Fruit fly (Drosophila melanogaster) whole organism, prepupa: ENCODE results near the gene melt.

Experiments
- Blimp-1 ChIP-seq: fragments of 200-800 bp; sonication (Bioruptor generic); optimal IDR thresholded peaks from 3 replicates; lab custom pipeline; 2017; ENCODE audit warnings: missing biosample characterization, missing genetic modification characterization, mild to moderate bottlenecking, moderate library complexity, missing genetic modification reagents
- CG10669 ChIP-seq: fragments of 200-800 bp; sonication (Bioruptor generic); optimal IDR thresholded peaks from 3 replicates; lab custom pipeline; 2018; ENCODE audit warnings: missing biosample characterization, mild to moderate bottlenecking, missing genetic modification characterization, moderate library complexity
- CG11294 ChIP-seq: fragments of 200-800 bp; sonication (Bioruptor generic); IDR thresholded peaks from 2 replicates; pipeline ENCODE4 v1.3.6; 2022; ENCODE audit warnings: missing biosample characterization, missing genetic modification characterization
- CG11762 ChIP-seq: fragments of 200-800 bp; sonication (Bioruptor generic); optimal IDR thresholded peaks from 3 replicates; lab custom pipeline; 2016; ENCODE audit warnings: missing biosample characterization, missing genetic modification characterization; ENCODE audit not compliant: insufficient read depth
- CG11902 ChIP-seq: fragments of 200-800 bp; sonication (Bioruptor generic); optimal IDR thresholded peaks from 3 replicates; lab custom pipeline; 2016; ENCODE audit warnings: missing biosample characterization, missing genetic modification characterization
- CG15336 ChIP-seq: fragments of 200-800 bp; sonication (Bioruptor generic); IDR thresholded peaks from 2 replicates; pipeline ENCODE4 v1.3.6; 2022; ENCODE audit warnings: missing biosample characterization, missing genetic modification characterization
- CG1621 ChIP-seq: fragments of 200-800 bp; sonication (Bioruptor generic); optimal IDR thresholded peaks from 3 replicates; lab custom pipeline; 2018; ENCODE audit warnings: missing biosample characterization, mild to moderate bottlenecking, missing genetic modification characterization
- CG16779 ChIP-seq: fragments of 200-800 bp; sonication (Bioruptor generic); optimal IDR thresholded peaks from 3 replicates; lab custom pipeline; 2017; ENCODE audit warnings: missing biosample characterization, mild to moderate bottlenecking, missing genetic modification characterization
- CG3032 ChIP-seq: fragments of 200-800 bp; optimal IDR thresholded peaks from 2 replicates; lab custom pipeline; 2019; ENCODE audit warnings: missing biosample characterization, mild to moderate bottlenecking, missing genetic modification characterization, moderate library complexity
- CG31627 ChIP-seq: fragments of 200-800 bp; sonication (Bioruptor generic); optimal IDR thresholded peaks from 3 replicates; lab custom pipeline; 2016; ENCODE audit warnings: missing biosample characterization, missing genetic modification characterization
- CG32006 ChIP-seq: fragments of 200-800 bp; sonication (Bioruptor generic); optimal IDR thresholded peaks from 3 replicates; lab custom pipeline; 2017; ENCODE audit warnings: missing biosample characterization, mild to moderate bottlenecking, missing genetic modification characterization
- CG34406 ChIP-seq: fragments of 200-800 bp; sonication (Bioruptor generic); optimal IDR thresholded peaks from 3 replicates; lab custom pipeline; 2016; ENCODE audit warnings: missing biosample characterization, missing genetic modification characterization
- CG3919 ChIP-seq: fragments of 200-800 bp; sonication (Bioruptor generic); optimal IDR thresholded peaks from 3 replicates; lab custom pipeline; 2016; ENCODE audit warnings: missing biosample characterization, missing genetic modification characterization
- CG4318 ChIP-seq: fragments of 200-800 bp; sonication (Bioruptor generic); optimal IDR thresholded peaks from 3 replicates; lab custom pipeline; 2017; ENCODE audit warnings: missing biosample characterization, mild to moderate bottlenecking, missing genetic modification characterization
- CG6163 ChIP-seq: fragments of 200-800 bp; sonication (Bioruptor generic); IDR thresholded peaks from 3 replicates; pipeline ENCODE4 v1.3.6; 2022; ENCODE audit warnings: missing biosample characterization, missing genetic modification characterization
- CG6276 ChIP-seq: fragments of 200-800 bp; sonication (Bioruptor generic); optimal IDR thresholded peaks from 2 replicates; lab custom pipeline; 2017; ENCODE audit warnings: missing biosample characterization, mild to moderate bottlenecking, missing genetic modification characterization
- CG6792 ChIP-seq: fragments of 200-800 bp; sonication (Bioruptor generic); optimal IDR thresholded peaks from 3 replicates; lab custom pipeline; 2016; ENCODE audit warnings: missing biosample characterization, missing genetic modification characterization
- CG6808 ChIP-seq: fragments of 200-800 bp; sonication (Bioruptor generic); optimal IDR thresholded peaks from 3 replicates; lab custom pipeline; 2017; ENCODE audit warnings: missing biosample characterization, missing genetic modification characterization, mild to moderate bottlenecking, moderate library complexity, missing genetic modification reagents
- CG8119 ChIP-seq: fragments of 200-800 bp; sonication (Bioruptor generic); IDR thresholded peaks from 3 replicates; pipeline ENCODE4 v1.3.6; 2022; ENCODE audit warnings: missing biosample characterization, missing genetic modification characterization
- CG8632 ChIP-seq: fragments of 200-800 bp; sonication (Bioruptor generic); optimal IDR thresholded peaks from 3 replicates; lab custom pipeline; 2016; ENCODE audit warnings: missing biosample characterization, missing genetic modification characterization
- CG9139 ChIP-seq: fragments of 200-800 bp; sonication (Bioruptor generic); optimal IDR thresholded peaks from 3 replicates; lab custom pipeline; 2017; ENCODE audit warnings: missing biosample characterization, mild to moderate bottlenecking, missing genetic modification characterization
- Eip75B ChIP-seq: fragments of 200-800 bp; sonication (Bioruptor generic); optimal IDR thresholded peaks from 3 replicates; lab custom pipeline; 2016; ENCODE audit warnings: missing biosample characterization, missing genetic modification characterization
- Eip78C ChIP-seq: fragments of 200-800 bp; sonication (Bioruptor generic); peaks from one replicate; lab custom pipeline; 2016; ENCODE audit warnings: missing biosample characterization, missing genetic modification characterization
- Eip93F ChIP-seq: fragments of 200-800 bp; sonication (Bioruptor generic); optimal IDR thresholded peaks from 2 replicates; lab custom pipeline; 2016; ENCODE audit warnings: missing biosample characterization, mild to moderate bottlenecking, missing genetic modification characterization
- Ets21C ChIP-seq: fragments of 200-800 bp; sonication (Bioruptor generic); optimal IDR thresholded peaks from 3 replicates; lab custom pipeline; 2016; ENCODE audit warnings: missing biosample characterization, missing genetic modification characterization
- Ets96B ChIP-seq: fragments of 200-800 bp; optimal IDR thresholded peaks from 2 replicates; lab custom pipeline; 2019; ENCODE audit warnings: missing biosample characterization, mild to moderate bottlenecking, missing genetic modification characterization, moderate library complexity
- Gug ChIP-seq: fragments of 200-800 bp; sonication (Bioruptor generic); IDR thresholded peaks from 2 replicates; pipeline ENCODE4 v1.3.6; 2022; ENCODE audit warnings: missing biosample characterization, missing genetic modification characterization
- Hr38 ChIP-seq: sonication (Bioruptor generic); optimal IDR thresholded peaks from 2 replicates; lab custom pipeline; 2016; ENCODE audit warnings: missing biosample characterization, missing genetic modification characterization
- Hr39 ChIP-seq: fragments of 200-800 bp; sonication (Bioruptor generic); optimal IDR thresholded peaks from 2 replicates; lab custom pipeline; 2016; ENCODE audit warnings: missing biosample characterization, missing genetic modification characterization
- Hr4 ChIP-seq: fragments of 200-800 bp; sonication (Bioruptor generic); optimal IDR thresholded peaks from 3 replicates; lab custom pipeline; 2016; ENCODE audit warnings: missing biosample characterization, missing genetic modification characterization
- Lpt ChIP-seq: fragments of 200-800 bp; sonication (Bioruptor generic); optimal IDR thresholded peaks from 3 replicates; lab custom pipeline; 2016; ENCODE audit warnings: missing biosample characterization, missing genetic modification characterization
- Met ChIP-seq: fragments of 200-800 bp; sonication (Bioruptor generic); optimal IDR thresholded peaks from 3 replicates; lab custom pipeline; 2016; ENCODE audit warnings: missing biosample characterization, missing genetic modification characterization
- OdsH ChIP-seq: fragments of 200-800 bp; sonication (Bioruptor generic); optimal IDR thresholded peaks from 3 replicates; lab custom pipeline; 2016; ENCODE audit warnings: missing biosample characterization, missing genetic modification characterization
- Sox102F ChIP-seq: fragments of 200-800 bp; sonication (Bioruptor generic); optimal IDR thresholded peaks from 2 replicates; lab custom pipeline; 2016; ENCODE audit warnings: missing biosample characterization, mild to moderate bottlenecking, missing genetic modification characterization
- Sox15 ChIP-seq: fragments of 200-800 bp; sonication (Bioruptor generic); optimal IDR thresholded peaks from 3 replicates; lab custom pipeline; 2016; ENCODE audit warnings: missing biosample characterization, missing genetic modification characterization
- achi ChIP-seq: fragments of 200-800 bp; sonication (Bioruptor generic); optimal IDR thresholded peaks from 3 replicates; lab custom pipeline; 2016; ENCODE audit warnings: missing biosample characterization, missing genetic modification characterization
- acj6 ChIP-seq: fragments of 200-800 bp; sonication (Bioruptor generic); optimal IDR thresholded peaks from 3 replicates; lab custom pipeline; 2016; ENCODE audit warnings: missing biosample characterization, missing genetic modification characterization
- eg ChIP-seq: fragments of 200-800 bp; sonication (Bioruptor generic); IDR thresholded peaks from 3 replicates; pipeline ENCODE4 v1.3.6; 2022; ENCODE audit warnings: missing biosample characterization, missing genetic modification characterization
- esn ChIP-seq: fragments of 200-800 bp; sonication (Bioruptor generic); optimal IDR thresholded peaks from 2 replicates; lab custom pipeline; 2016; ENCODE audit warnings: missing biosample characterization, mild to moderate bottlenecking, missing genetic modification characterization, moderate library complexity
- fd85E ChIP-seq: fragments of 200-800 bp; sonication (Bioruptor generic); optimal IDR thresholded peaks from 3 replicates; lab custom pipeline; 2016; ENCODE audit warnings: missing biosample characterization, missing genetic modification characterization
- fkh ChIP-seq: fragments of 200-800 bp; sonication (Bioruptor generic); optimal IDR thresholded peaks from 3 replicates; lab custom pipeline; 2017; ENCODE audit warnings: missing biosample characterization, mild to moderate bottlenecking, missing genetic modification characterization, moderate library complexity
- net ChIP-seq: fragments of 200-800 bp; sonication (Bioruptor generic); optimal IDR thresholded peaks from 3 replicates; lab custom pipeline; 2016; ENCODE audit warnings: missing biosample characterization, missing genetic modification characterization
- pdm3 ChIP-seq: fragments of 200-800 bp; sonication (Bioruptor generic); optimal IDR thresholded peaks from 3 replicates; lab custom pipeline; 2016; ENCODE audit warnings: missing biosample characterization, missing genetic modification characterization
- spab ChIP-seq: fragments of 200-800 bp; sonication (Bioruptor generic); optimal IDR thresholded peaks from 2 replicates; lab custom pipeline; 2017; ENCODE audit warnings: missing biosample characterization, mild to moderate bottlenecking, missing genetic modification characterization, missing genetic modification reagents
- svp ChIP-seq: fragments of 200-800 bp; sonication (Bioruptor generic); peaks from one replicate; lab custom pipeline; 2016; ENCODE audit warnings: missing biosample characterization, missing genetic modification characterization
- topi ChIP-seq: fragments of 200-800 bp; sonication (Bioruptor generic); optimal IDR thresholded peaks from 3 replicates; lab custom pipeline; 2016; ENCODE audit warnings: missing biosample characterization, missing genetic modification characterization
- vri ChIP-seq: fragments of 200-800 bp; sonication (Bioruptor generic); optimal IDR thresholded peaks from 3 replicates; lab custom pipeline; 2016; ENCODE audit warnings: missing biosample characterization, mild to moderate bottlenecking, missing genetic modification characterization

melt gene

dm6 chr3L:7149827-7150226 lies 15.5 kb downstream of the melt start (continued):
- TF ChIP-seq esn (GFP tag; lab: Kevin White, UChicago), result peak; percentile 59
- TF ChIP-seq Sox15, result peak; percentile 28
- peak; percentile 41 for TF ChIP-seq Sox102F (GFP tag; lab: Kevin White, UChicago)
- TF ChIP-seq Met (GFP tag; lab: Kevin White, UChicago), result peak; percentile 51
- TF ChIP-seq CG16779, result peak; percentile 59
- peak; percentile 83; the same call in 2 of the 3 replicates for TF ChIP-seq CG6163 (GFP tag; lab: Robert Waterston, UW)
- TF ChIP-seq CG3032 (tag; lab: Kevin White, UChicago), result peak; percentile 84
- TF ChIP-seq CG11294 (GFP tag; lab: Robert Waterston, UW), result no peak; the same call in 1 of the 2 replicates
- TF ChIP-seq CG31627, result peak; percentile 9
- TF ChIP-seq CG9139, result peak; percentile 67
- TF ChIP-seq Lpt (GFP tag; lab: Kevin White, UChicago), result peak; percentile 66
- peak; percentile 49 for TF ChIP-seq topi (GFP tag; lab: Kevin White, UChicago)
- peak; percentile 77 for TF ChIP-seq acj6 (GFP tag; lab: Kevin White, UChicago)
- peak; percentile 69 for TF ChIP-seq CG11762 (GFP tag; lab: Kevin White, UChicago)
- no peak for TF ChIP-seq Hr38
- peak; percentile 22; the same call in 1 of the 2 replicates for TF ChIP-seq Gug (GFP tag; lab: Robert Waterston, UW)
- TF ChIP-seq CG34406 (GFP tag; lab: Kevin White, UChicago), result peak; percentile 78
- TF ChIP-seq svp, result no peak
- peak; percentile 81 for TF ChIP-seq CG3919 (GFP tag; lab: Kevin White, UChicago)
- TF ChIP-seq Blimp-1 (GFP tag; lab: Kevin White, UChicago), result no peak
- peak; percentile 70 for TF ChIP-seq net (GFP tag; lab: Kevin White, UChicago)
- peak; percentile 71 for TF ChIP-seq eg (GFP tag; lab: Robert Waterston, UW)
- peak; percentile 82 for TF ChIP-seq spab (GFP tag; lab: Kevin White, UChicago)
- TF ChIP-seq fd85E (GFP tag; lab: Kevin White, UChicago), result no peak
- peak; percentile 43 for TF ChIP-seq pdm3 (GFP tag; lab: Kevin White, UChicago)
- TF ChIP-seq CG8632 (GFP tag; lab: Kevin White, UChicago), result peak; percentile 82
- TF ChIP-seq Hr39 (GFP tag; lab: Kevin White, UChicago), result peak; percentile 43
- peak; percentile 73 for TF ChIP-seq CG6792 (GFP tag; lab: Kevin White, UChicago)
- TF ChIP-seq CG8119 (GFP tag; lab: Robert Waterston, UW), result peak; percentile 89
- peak; percentile 87 for TF ChIP-seq CG10669 (GFP tag; lab: Kevin White, UChicago)
- TF ChIP-seq Eip75B, result peak; percentile 48

- TF ChIP-seq Lpt (GFP tag; lab: Kevin White, UChicago) (peak; percentile 77), Eip78C (peak; percentile 95), Met (GFP tag; lab: Kevin White, UChicago) (peak; percentile 50), fkh (GFP tag; lab: Kevin White, UChicago) (no peak), CG8632 (GFP tag; lab: Kevin White, UChicago) (peak; percentile 41), CG1621 (tag; lab: Kevin White, UChicago) (peak; percentile 72), fd85E (GFP tag; lab: Kevin White, UChicago) (peak; percentile 12), Hr4 (GFP tag; lab: Kevin White, UChicago) (peak; percentile 87), acj6 (GFP tag; lab: Kevin White, UChicago) (peak; percentile 78), spab (GFP tag; lab: Kevin White, UChicago) (peak; percentile 78), CG4318 (GFP tag; lab: Kevin White, UChicago) (peak; percentile 55), Ets96B (peak; percentile 86), CG32006 (peak; percentile 81), topi (GFP tag; lab: Kevin White, UChicago) (peak; percentile 61), Ets21C (GFP tag; lab: Kevin White, UChicago) (peak; percentile 19), Hr38 (no peak), CG9139 (peak; percentile 75), CG6808 (GFP tag; lab: Kevin White, UChicago) (peak; percentile 75), Sox102F (GFP tag; lab: Kevin White, UChicago) (peak; percentile 30), CG3919 (GFP tag; lab: Kevin White, UChicago) (peak; percentile 80), CG31627 (peak; percentile 52), net (GFP tag; lab: Kevin White, UChicago) (peak; percentile 74), CG16779 (peak; percentile 50), CG34406 (GFP tag; lab: Kevin White, UChicago) (peak; percentile 52), CG15336 (GFP tag; lab: Robert Waterston, UW) (peak; percentile 91), CG6792 (GFP tag; lab: Kevin White, UChicago) (peak; percentile 49), achi (peak; percentile 79), OdsH (GFP tag; lab: Kevin White, UChicago) (peak; percentile 82), Eip75B (peak; percentile 75), CG6276 (GFP tag; lab: Kevin White, UChicago) (peak; percentile 77), CG10669 (GFP tag; lab: Kevin White, UChicago) (peak; percentile 81), CG11902 (GFP tag; lab: Kevin White, UChicago) (peak; percentile 30), Eip93F (no peak), vri (GFP tag; lab: Kevin White, UChicago) (no peak), Sox15 (peak; percentile 28)
Measured at dm6 chr3L:7150850-7151249, 16.5 kb downstream of the melt start.
